Worm (Caenorhabditis elegans): ENCODE results near the gene D2096.6.

- TF ChIP-seq pha-4 (tag; optimal IDR thresholded peaks at IDR 0.05) (no peak), nhr-76 (tag; optimal IDR thresholded peaks at IDR 0.05) (no peak), drap-1 (GFP tag; optimal IDR thresholded peaks at IDR 0.05) (no peak), snpc-4 (tag; optimal IDR thresholded peaks at IDR 0.05) (no peak), unc-62 (GFP tag; optimal IDR thresholded peaks at IDR 0.05) (no peak), tbx-8 (GFP tag; optimal IDR thresholded peaks at IDR 0.05) (no peak)
Measured at ce11 chrIV:8396348-8396747, 27.3 kb upstream of the D2096.6 start, which contains the start of gene timm-17B.2.
